Worm (Caenorhabditis elegans) whole organism, L4 larva: ENCODE data around the gene srh-128.

Source experiments
- D1046.2 ChIP-seq: fragments of 200-800 bp; sonication (Bioruptor generic); IDR thresholded peaks from 2 replicates; pipeline ENCODE4 v1.3.6; 2022; ENCODE audit warnings: missing genetic modification characterization, missing compliant biosample characterization
- F37D6.2 ChIP-seq: sonication (generic microtip); optimal IDR thresholded peaks from 2 replicates; lab custom pipeline; 2016; ENCODE audit warnings: mild to moderate bottlenecking, missing genetic modification characterization, missing compliant biosample characterization
- T20F7.1 ChIP-seq: fragments of 200-800 bp; sonication (Bioruptor generic); optimal IDR thresholded peaks from 2 replicates; lab custom pipeline; 2018; ENCODE audit warnings: mild to moderate bottlenecking, missing genetic modification characterization, missing compliant biosample characterization
- ZK546.5 ChIP-seq, 2 experiments: sonication (generic microtip); optimal IDR thresholded peaks; 2 replicates each; lab custom pipeline; 2017; ENCODE audit warnings: missing biosample characterization in 2 of 2, missing genetic modification characterization in 2 of 2
- aha-1 ChIP-seq: fragments of 150-350 bp; peaks from one replicate; lab custom pipeline; 2014; ENCODE audit warnings: missing biosample characterization, missing genetic modification characterization
- aly-2 ChIP-seq: sonication (generic microtip); optimal IDR thresholded peaks from 2 replicates; lab custom pipeline; 2018; ENCODE audit warnings: missing biosample characterization, missing genetic modification characterization
- attf-4 ChIP-seq: sonication (generic microtip); optimal IDR thresholded peaks from 3 replicates; lab custom pipeline; 2017; ENCODE audit warnings: missing biosample characterization, missing genetic modification characterization
- ceh-28 ChIP-seq: fragments of 150-350 bp; optimal IDR thresholded peaks from 2 replicates; lab custom pipeline; 2014; ENCODE audit warnings: missing biosample characterization, missing genetic modification reagents, missing genetic modification characterization
- ceh-32 ChIP-seq: sonication (generic microtip); optimal IDR thresholded peaks from 2 replicates; lab custom pipeline; 2016; ENCODE audit warnings: mild to moderate bottlenecking, missing genetic modification characterization, missing compliant biosample characterization; ENCODE audit not compliant: poor library complexity
- ceh-82 ChIP-seq: sonication (generic microtip); optimal IDR thresholded peaks from 2 replicates; lab custom pipeline; 2017; ENCODE audit warnings: missing biosample characterization, missing genetic modification characterization
- ctbp-1 ChIP-seq: fragments of 200-800 bp; sonication (Bioruptor generic); IDR thresholded peaks from 2 replicates; pipeline ENCODE4 v1.3.6; 2022; ENCODE audit warnings: missing genetic modification reagents, missing genetic modification characterization, missing compliant biosample characterization
- daf-12 ChIP-seq: fragments of 150-350 bp; optimal IDR thresholded peaks from 2 replicates; lab custom pipeline; 2014; ENCODE audit warnings: missing biosample characterization, missing genetic modification reagents, missing genetic modification characterization
- daf-19 ChIP-seq: fragments of 200-800 bp; sonication (Bioruptor generic); conservative IDR thresholded peaks from 2 replicates; pipeline ENCODE4 v1.3.6; 2022; ENCODE audit warnings: missing genetic modification characterization, missing compliant biosample characterization
- dpl-1 ChIP-seq: fragments of 150-350 bp; optimal IDR thresholded peaks from 2 replicates; lab custom pipeline; 2014; ENCODE audit warnings: missing biosample characterization, missing genetic modification reagents, missing genetic modification characterization
- duxl-1 ChIP-seq: sonication (generic microtip); optimal IDR thresholded peaks from 2 replicates; lab custom pipeline; 2016; ENCODE audit warnings: mild to moderate bottlenecking, missing genetic modification characterization, moderate library complexity, missing compliant biosample characterization; ENCODE audit not compliant: poor library complexity
- egl-27 ChIP-seq: sonication (generic microtip); optimal IDR thresholded peaks from 3 replicates; lab custom pipeline; 2017; ENCODE audit warnings: missing biosample characterization, missing genetic modification reagents, missing genetic modification characterization
- egl-43 ChIP-seq: fragments of 200-800 bp; sonication (Bioruptor generic); IDR thresholded peaks from 2 replicates; pipeline ENCODE4 v1.3.6; 2022; ENCODE audit warnings: missing genetic modification reagents, missing genetic modification characterization, missing compliant biosample characterization
- gei-8 ChIP-seq: fragments of 200-800 bp; sonication (Bioruptor generic); optimal IDR thresholded peaks from 2 replicates; lab custom pipeline; 2018; ENCODE audit warnings: mild to moderate bottlenecking, missing genetic modification characterization, missing compliant biosample characterization
- hlh-11 ChIP-seq: fragments of 200-800 bp; sonication (Bioruptor generic); optimal IDR thresholded peaks from 2 replicates; lab custom pipeline; 2018; ENCODE audit warnings: mild to moderate bottlenecking, missing genetic modification characterization, missing compliant biosample characterization
- hlh-30 ChIP-seq: sonication (generic microtip); optimal IDR thresholded peaks from 2 replicates; lab custom pipeline; 2017; ENCODE audit warnings: antibody characterized with exemption, mild to moderate bottlenecking, missing genetic modification characterization, missing compliant biosample characterization; ENCODE audit not compliant: insufficient read depth
- lim-7 ChIP-seq: fragments of 200-800 bp; sonication (Bioruptor generic); IDR thresholded peaks from 2 replicates; pipeline ENCODE4 v1.3.6; 2022; ENCODE audit warnings: missing genetic modification characterization, missing compliant biosample characterization
- lin-29 ChIP-seq: fragments of 200-800 bp; sonication (Bioruptor generic); IDR thresholded peaks from 2 replicates; pipeline ENCODE4 v1.3.6; 2022; ENCODE audit warnings: missing genetic modification reagents, missing genetic modification characterization, missing compliant biosample characterization
- lin-39 ChIP-seq: fragments of 150-350 bp; optimal IDR thresholded peaks from 2 replicates; lab custom pipeline; 2014; ENCODE audit warnings: missing biosample characterization, missing genetic modification reagents, missing genetic modification characterization
- mdl-1 ChIP-seq, 2 experiments: fragments of 150-350 bp in 1 of 2; sonication (generic microtip) in 1 of 2; optimal IDR thresholded peaks; 2 replicates each; lab custom pipeline; 2014 to 2017; ENCODE audit warnings: missing biosample characterization in 2 of 2, missing genetic modification characterization in 2 of 2
- mep-1 ChIP-seq: fragments of 150-350 bp; sonication (generic microtip); optimal IDR thresholded peaks from 3 replicates; lab custom pipeline; 2014; ENCODE audit warnings: missing biosample characterization, missing genetic modification characterization
- mxl-2 ChIP-seq: fragments of 200-800 bp; sonication (Bioruptor generic); conservative IDR thresholded peaks from 2 replicates; pipeline ENCODE4 v1.3.6; 2022; ENCODE audit warnings: missing genetic modification reagents, missing genetic modification characterization, missing compliant biosample characterization
- nhr-111 ChIP-seq: fragments of 200-800 bp; sonication (Bioruptor generic); optimal IDR thresholded peaks from 2 replicates; lab custom pipeline; 2018; ENCODE audit warnings: mild to moderate bottlenecking, missing genetic modification characterization, missing compliant biosample characterization
- nhr-25 ChIP-seq: sonication (generic microtip); optimal IDR thresholded peaks from 2 replicates; lab custom pipeline; 2017; ENCODE audit warnings: missing genetic modification characterization, mild to moderate bottlenecking, missing compliant biosample characterization, antibody characterized with exemption, moderate library complexity, borderline replicate concordance; ENCODE audit not compliant: insufficient read depth
- nhr-48 ChIP-seq: sonication (generic microtip); optimal IDR thresholded peaks from 2 replicates; lab custom pipeline; 2016; ENCODE audit warnings: mild to moderate bottlenecking, missing genetic modification characterization, missing compliant biosample characterization
- pha-4 ChIP-seq, 2 experiments: fragments of 150-350 bp in 1 of 2; fragments of 200-800 bp in 1 of 2; sonication (Bioruptor generic) in 1 of 2; IDR thresholded peaks in 1 of 2; optimal IDR thresholded peaks in 1 of 2; 2 replicates each; pipeline versions ENCODE4 v1.3.6 to Lab custom; 2014 to 2022; ENCODE audit warnings: missing genetic modification characterization in 2 of 2, missing genetic modification reagents in 2 of 2, missing biosample characterization in 1 of 2, missing compliant biosample characterization in 1 of 2
- php-3 ChIP-seq: fragments of 200-800 bp; sonication (Bioruptor generic); IDR thresholded peaks from 2 replicates; pipeline ENCODE4 v1.3.6; 2022; ENCODE audit warnings: missing genetic modification reagents, missing genetic modification characterization, missing compliant biosample characterization
- pqm-1 ChIP-seq: sonication (generic microtip); optimal IDR thresholded peaks from 2 replicates; lab custom pipeline; 2017; ENCODE audit warnings: missing biosample characterization, missing genetic modification characterization
- saeg-2 ChIP-seq: fragments of 200-800 bp; sonication (Bioruptor generic); IDR thresholded peaks from 2 replicates; pipeline ENCODE4 v1.3.6; 2022; ENCODE audit warnings: missing genetic modification reagents, missing genetic modification characterization, missing compliant biosample characterization
- set-16 ChIP-seq: fragments of 200-800 bp; sonication (Bioruptor generic); IDR thresholded peaks from 2 replicates; pipeline ENCODE4 v1.3.6; 2022; ENCODE audit warnings: missing genetic modification reagents, missing genetic modification characterization, missing compliant biosample characterization
- snpc-4 ChIP-seq: fragments of 150-350 bp; optimal IDR thresholded peaks from 2 replicates; lab custom pipeline; 2014; ENCODE audit warnings: missing biosample characterization, missing genetic modification characterization
- spr-1 ChIP-seq: sonication (generic microtip); optimal IDR thresholded peaks from 2 replicates; lab custom pipeline; 2016; ENCODE audit warnings: mild to moderate bottlenecking, missing genetic modification characterization, missing compliant biosample characterization
- tag-97 ChIP-seq: fragments of 200-800 bp; sonication (Bioruptor generic); IDR thresholded peaks from 2 replicates; pipeline ENCODE4 v1.3.6; 2022; ENCODE audit warnings: missing genetic modification characterization, missing compliant biosample characterization
- tra-1 ChIP-seq: fragments of 200-800 bp; sonication (Bioruptor generic); IDR thresholded peaks from 2 replicates; pipeline ENCODE4 v1.3.6; 2022; ENCODE audit warnings: missing genetic modification reagents, missing genetic modification characterization, missing compliant biosample characterization
- unc-130 ChIP-seq: sonication (generic microtip); optimal IDR thresholded peaks from 2 replicates; lab custom pipeline; 2016; ENCODE audit warnings: missing genetic modification reagents, missing genetic modification characterization, missing compliant biosample characterization
- unc-62 ChIP-seq, 3 experiments: fragments of 150-350 bp in 1 of 3; sonication (generic microtip); optimal IDR thresholded peaks in 2 of 3; peaks in 1 of 3; 1 replicate in 1 of 3; 2 replicates in 2 of 3; lab custom pipeline; 2014 to 2017; ENCODE audit warnings: missing biosample characterization in 3 of 3, missing genetic modification characterization in 3 of 3, missing genetic modification reagents in 3 of 3, missing genotype in 1 of 3
- zip-2 ChIP-seq: fragments of 150-350 bp; optimal IDR thresholded peaks from 2 replicates; lab custom pipeline; 2014; ENCODE audit warnings: missing biosample characterization, missing genetic modification characterization

Gene srh-128

ce11 chrII:2747956-2748621 lies 43.0 kb upstream of the srh-128 start (continued):
- no peak for TF ChIP-seq spr-1 (tag; lab: Kevin White, UChicago)
- TF ChIP-seq ceh-32 (tag; lab: Kevin White, UChicago), result no peak
- TF ChIP-seq mdl-1 (tag; optimal IDR thresholded peaks at IDR 0.05; lab: Kevin White, UChicago), result peak in 1 of 2 experiments; percentile 14
- TF ChIP-seq pqm-1 (tag; lab: Kevin White, UChicago), result no peak
- TF ChIP-seq egl-43 (GFP tag; lab: Robert Waterston, UW), result peak; percentile 33; the same call in 1 of the 2 replicates
- TF ChIP-seq F37D6.2 (tag; lab: Kevin White, UChicago), result peak; percentile 67
- TF ChIP-seq ctbp-1, result peak; percentile 60; the same call in 1 of the 2 replicates
- TF ChIP-seq aly-2 (tag; lab: Kevin White, UChicago), result no peak

ce11 chrII:2742251-2742650 lies 37.2 kb upstream of the srh-128 start, which contains the start of gene T05A8.7:
Gene T05A8.7, minus strand, starts transcription at chrII:2742351.
- TF ChIP-seq pha-4 (GFP tag; IDR thresholded peaks at IDR 0.05; lab: Robert Waterston, UW) (no peak), pha-4 (tag; optimal IDR thresholded peaks at IDR 0.05; lab: Kevin White, UChicago) (no peak), zip-2 (tag; lab: Kevin White, UChicago) (no peak), unc-62 (GFP tag; optimal IDR thresholded peaks at IDR 0.05 in 1 of 2; lab: Kevin White, UChicago) (peak in 1 of 2 experiments; percentile 51), unc-62 (tag; optimal IDR thresholded peaks at IDR 0.05; lab: Kevin White, UChicago) (no peak), daf-19 (GFP tag; lab: Robert Waterston, UW) (no peak), duxl-1 (tag; lab: Kevin White, UChicago) (no peak)

- TF ChIP-seq saeg-2 (0 out of 2 replicates have a peak, but pooled peaks have one; percentile 24), aha-1 (tag; lab: Kevin White, UChicago) (peak; percentile 16), nhr-111 (GFP tag; lab: Kevin White, UChicago) (no peak), hlh-30 (no peak), set-16 (GFP tag; lab: Robert Waterston, UW) (peak; percentile 96)
- TF ChIP-seq, all 104 proteins: peak for 3
These were observed 36.3 kb upstream of the srh-128 start for ce11 chrII:2741405-2741804.

ce11 chrII:2739619-2740018 lies 34.5 kb upstream of the srh-128 start, which contains the start of gene T05A8.6:
Gene T05A8.6, minus strand, starts transcription at chrII:2739719.
- TF ChIP-seq tra-1 (no peak), gei-8 (GFP tag; lab: Kevin White, UChicago) (no peak), dpl-1 (GFP tag; lab: Kevin White, UChicago) (no peak), attf-4 (no peak), ceh-82 (no peak), hlh-11 (tag; lab: Kevin White, UChicago) (no peak), duxl-1 (tag; lab: Kevin White, UChicago) (no peak), mep-1 (tag; lab: Kevin White, UChicago) (no peak), nhr-111 (GFP tag; lab: Kevin White, UChicago) (no peak), ZK546.5 (tag; optimal IDR thresholded peaks at IDR 0.05; lab: Kevin White, UChicago) (no peak), egl-27 (no peak), unc-130 (no peak), snpc-4 (no peak)

ce11 chrII:2736938-2737337 lies 31.8 kb upstream of the srh-128 start:
- TF ChIP-seq spr-1 (tag; lab: Kevin White, UChicago) (no peak), lim-7 (GFP tag; lab: Robert Waterston, UW) (peak; percentile 34; the same call in 1 of the 2 replicates), nhr-25 (tag; lab: Kevin White, UChicago) (no peak), ceh-28 (no peak), daf-12 (tag; lab: Kevin White, UChicago) (no peak), D1046.2 (GFP tag; lab: Robert Waterston, UW) (no peak), nhr-111 (GFP tag; lab: Kevin White, UChicago) (no peak), tag-97 (GFP tag; lab: Robert Waterston, UW) (no peak), ctbp-1 (no peak), lin-29 (GFP tag; lab: Robert Waterston, UW) (0 out of 2 replicates have a peak, but pooled peaks have one; percentile 19), nhr-48 (tag; lab: Kevin White, UChicago) (no peak), aha-1 (tag; lab: Kevin White, UChicago) (no peak), mxl-2 (GFP tag; lab: Robert Waterston, UW) (no peak), T20F7.1 (GFP tag; lab: Kevin White, UChicago) (no peak), daf-19 (GFP tag; lab: Robert Waterston, UW) (no peak), lin-39 (tag; lab: Kevin White, UChicago) (no peak), mep-1 (tag; lab: Kevin White, UChicago) (no peak), php-3 (GFP tag; lab: Robert Waterston, UW) (0 out of 2 replicates have a peak, but pooled peaks have one; percentile 12)
